Worm (Caenorhabditis elegans) whole organism, mixed stage, embryonic: Measurements from ENCODE around the gene mop-25.1.
A peak's percentile ranks its signal among the peaks of the same experiment; 100 is the strongest.

Experiments used
- M03D4.4 ChIP-seq: sonication (generic microtip); optimal IDR thresholded peaks from 2 replicates; lab custom pipeline; 2017; ENCODE audit warnings: mild to moderate bottlenecking, missing genetic modification characterization, missing compliant biosample characterization
- bed-3 ChIP-seq: fragments of 200-800 bp; sonication (Bioruptor generic); optimal IDR thresholded peaks from 3 replicates; lab custom pipeline; 2018; ENCODE audit warnings: mild to moderate bottlenecking, missing genetic modification characterization, moderate library complexity, missing compliant biosample characterization
- blmp-1 ChIP-seq: fragments of 150-350 bp; optimal IDR thresholded peaks from 2 replicates; lab custom pipeline; 2014; ENCODE audit warnings: missing biosample characterization, missing genetic modification characterization
- ceh-39 ChIP-seq: fragments of 150-350 bp; optimal IDR thresholded peaks from 2 replicates; lab custom pipeline; 2014; ENCODE audit warnings: missing biosample characterization, missing genetic modification characterization
- ceh-43 ChIP-seq: fragments of 200-800 bp; sonication (Bioruptor generic); optimal IDR thresholded peaks from 2 replicates; lab custom pipeline; 2018; ENCODE audit warnings: mild to moderate bottlenecking, missing genetic modification characterization, moderate library complexity, missing compliant biosample characterization
- ceh-83 ChIP-seq: fragments of 200-800 bp; sonication (Bioruptor generic); optimal IDR thresholded peaks from 2 replicates; lab custom pipeline; 2018; ENCODE audit warnings: mild to moderate bottlenecking, missing genetic modification characterization, missing compliant biosample characterization
- ces-1 ChIP-seq: fragments of 150-350 bp; optimal IDR thresholded peaks from 2 replicates; lab custom pipeline; 2014; ENCODE audit warnings: missing biosample characterization, missing genetic modification reagents, missing genetic modification characterization
- cnd-1 ChIP-seq: fragments of 200-800 bp; sonication (Bioruptor generic); optimal IDR thresholded peaks from 2 replicates; lab custom pipeline; 2018; ENCODE audit warnings: mild to moderate bottlenecking, missing genetic modification characterization, missing compliant biosample characterization
- drap-1 ChIP-seq: fragments of 200-800 bp; sonication (Bioruptor generic); optimal IDR thresholded peaks from 3 replicates; lab custom pipeline; 2018; ENCODE audit warnings: mild to moderate bottlenecking, missing genetic modification characterization, missing compliant biosample characterization
- elt-1 ChIP-seq: sonication (generic microtip); optimal IDR thresholded peaks from 2 replicates; lab custom pipeline; 2017; ENCODE audit warnings: missing genetic modification characterization, mild to moderate bottlenecking, missing compliant biosample characterization, antibody characterized with exemption, moderate library complexity, borderline replicate concordance; ENCODE audit not compliant: insufficient read depth
- elt-3 ChIP-seq: fragments of 150-350 bp; optimal IDR thresholded peaks from 2 replicates; lab custom pipeline; 2014; ENCODE audit warnings: missing biosample characterization, missing genetic modification characterization
- flh-1 ChIP-seq: fragments of 200-800 bp; sonication (Bioruptor generic); optimal IDR thresholded peaks from 2 replicates; lab custom pipeline; 2018; ENCODE audit warnings: mild to moderate bottlenecking, missing genetic modification characterization, moderate library complexity, missing compliant biosample characterization
- ham-2 ChIP-seq: fragments of 200-800 bp; sonication (Bioruptor generic); optimal IDR thresholded peaks from 2 replicates; lab custom pipeline; 2018; ENCODE audit warnings: mild to moderate bottlenecking, missing genetic modification characterization, missing compliant biosample characterization
- lin-13 ChIP-seq: fragments of 150-350 bp; optimal IDR thresholded peaks from 2 replicates; lab custom pipeline; 2014; ENCODE audit warnings: missing biosample characterization, missing genetic modification characterization
- lin-32 ChIP-seq: fragments of 200-800 bp; sonication (Bioruptor generic); optimal IDR thresholded peaks from 2 replicates; lab custom pipeline; 2018; ENCODE audit warnings: mild to moderate bottlenecking, missing genetic modification characterization, missing compliant biosample characterization
- mep-1 ChIP-seq: fragments of 150-350 bp; optimal IDR thresholded peaks from 2 replicates; lab custom pipeline; 2017; ENCODE audit warnings: missing biosample characterization, missing genetic modification reagents, missing genetic modification characterization, inconsistent platforms
- mls-2 ChIP-seq: sonication (generic microtip); optimal IDR thresholded peaks from 2 replicates; lab custom pipeline; 2016; ENCODE audit warnings: mild to moderate bottlenecking, missing genetic modification characterization, moderate library complexity, missing compliant biosample characterization
- nhr-12 ChIP-seq: fragments of 150-350 bp; optimal IDR thresholded peaks from 2 replicates; lab custom pipeline; 2014; ENCODE audit warnings: missing biosample characterization, missing genetic modification characterization
- nhr-2 ChIP-seq: fragments of 150-350 bp; optimal IDR thresholded peaks from 2 replicates; lab custom pipeline; 2014; ENCODE audit warnings: missing biosample characterization, missing genetic modification characterization
- nhr-237 ChIP-seq: fragments of 150-350 bp; optimal IDR thresholded peaks from 2 replicates; lab custom pipeline; 2014; ENCODE audit warnings: missing biosample characterization, missing genetic modification characterization
- nhr-76 ChIP-seq: sonication (generic microtip); optimal IDR thresholded peaks from 2 replicates; lab custom pipeline; 2017; ENCODE audit warnings: missing biosample characterization, missing genetic modification characterization
- pha-4 ChIP-seq: fragments of 150-350 bp; optimal IDR thresholded peaks from 2 replicates; lab custom pipeline; 2018; ENCODE audit warnings: missing biosample characterization, missing genetic modification reagents, missing genetic modification characterization
- sem-2 ChIP-seq: fragments of 200-800 bp; sonication (Bioruptor generic); optimal IDR thresholded peaks from 2 replicates; lab custom pipeline; 2018; ENCODE audit warnings: mild to moderate bottlenecking, missing genetic modification characterization, missing compliant biosample characterization
- snpc-4 ChIP-seq: fragments of 150-350 bp; optimal IDR thresholded peaks from 2 replicates; lab custom pipeline; 2014; ENCODE audit warnings: missing biosample characterization, missing genetic modification characterization
- sptf-1 ChIP-seq: sonication (generic microtip); optimal IDR thresholded peaks from 2 replicates; lab custom pipeline; 2017; ENCODE audit warnings: mild to moderate bottlenecking, missing genetic modification characterization, moderate library complexity, missing compliant biosample characterization
- tbx-8 ChIP-seq: fragments of 200-800 bp; sonication (Bioruptor generic); optimal IDR thresholded peaks from 2 replicates; lab custom pipeline; 2018; ENCODE audit warnings: mild to moderate bottlenecking, missing genetic modification characterization, moderate library complexity, missing compliant biosample characterization
- unc-120 ChIP-seq: sonication (generic microtip); optimal IDR thresholded peaks from 2 replicates; lab custom pipeline; 2017; ENCODE audit warnings: missing genetic modification characterization, missing compliant biosample characterization; ENCODE audit not compliant: poor library complexity, severe bottlenecking
- unc-39 ChIP-seq: fragments of 150-350 bp; optimal IDR thresholded peaks from 2 replicates; lab custom pipeline; 2014; ENCODE audit warnings: missing biosample characterization, missing genetic modification characterization
- unc-62 ChIP-seq: fragments of 150-350 bp; optimal IDR thresholded peaks from 2 replicates; lab custom pipeline; 2014; ENCODE audit warnings: missing biosample characterization, missing genetic modification reagents, missing genetic modification characterization
- ztf-11 ChIP-seq: fragments of 150-350 bp; optimal IDR thresholded peaks from 2 replicates; lab custom pipeline; 2014; ENCODE audit warnings: missing biosample characterization, missing genetic modification characterization

Gene mop-25.1

ce11 chrX:3988575-3988974, 23.4 kb upstream of the mop-25.1 start:
- TF ChIP-seq sem-2 (GFP tag; lab: Kevin White, UChicago) = no peak
- TF ChIP-seq sptf-1 (tag; lab: Kevin White, UChicago) = no peak
- no peak for TF ChIP-seq nhr-76 (tag; lab: Kevin White, UChicago)
- TF ChIP-seq ces-1 (GFP tag; lab: Kevin White, UChicago) = peak; percentile 74

- TF ChIP-seq nhr-12 (tag; lab: Kevin White, UChicago) = no peak
- no peak for TF ChIP-seq unc-39 (tag; lab: Kevin White, UChicago)
- no peak for TF ChIP-seq tbx-8 (GFP tag; lab: Kevin White, UChicago)
- no peak for TF ChIP-seq bed-3 (GFP tag; lab: Kevin White, UChicago)
- TF ChIP-seq elt-3 (tag; lab: Kevin White, UChicago) = no peak
- TF ChIP-seq nhr-237 (tag; lab: Kevin White, UChicago) = no peak
- TF ChIP-seq ztf-11 (tag; lab: Kevin White, UChicago) = no peak
- no peak for TF ChIP-seq ham-2 (GFP tag; lab: Kevin White, UChicago)
- no peak for TF ChIP-seq lin-32 (GFP tag; lab: Kevin White, UChicago)
- TF ChIP-seq blmp-1 = no peak
- TF ChIP-seq snpc-4 = no peak
- no peak for TF ChIP-seq ceh-39
- TF ChIP-seq sem-2 (GFP tag; lab: Kevin White, UChicago) = no peak
- no peak for TF ChIP-seq M03D4.4 (tag; lab: Kevin White, UChicago)
- no peak for TF ChIP-seq flh-1 (GFP tag; lab: Kevin White, UChicago)
Observed at ce11 chrX:3990495-3990894, 21.5 kb upstream of the mop-25.1 start.

- TF ChIP-seq tbx-8 (GFP tag; lab: Kevin White, UChicago) = no peak
- peak; percentile 66 for TF ChIP-seq ces-1 (GFP tag; lab: Kevin White, UChicago)
- TF ChIP-seq snpc-4 = no peak
- TF ChIP-seq cnd-1 = no peak
Observed at ce11 chrX:3990941-3991340, 21.1 kb upstream of the mop-25.1 start.

- no peak for TF ChIP-seq nhr-12 (tag; lab: Kevin White, UChicago)
- no peak for TF ChIP-seq lin-32 (GFP tag; lab: Kevin White, UChicago)
- TF ChIP-seq mep-1 = no peak
- no peak for TF ChIP-seq flh-1 (GFP tag; lab: Kevin White, UChicago)
- no peak for TF ChIP-seq ces-1 (GFP tag; lab: Kevin White, UChicago)
- TF ChIP-seq, all 35 proteins: peak for 0
Observed at ce11 chrX:3991652-3992051, 20.4 kb upstream of the mop-25.1 start.

ce11 chrX:3994418-3994817, 17.6 kb upstream of the mop-25.1 start:
- TF ChIP-seq mls-2 (peak; percentile 69), flh-1 (GFP tag; lab: Kevin White, UChicago) (peak; percentile 38), nhr-76 (tag; lab: Kevin White, UChicago) (no peak), pha-4 (no peak), ham-2 (GFP tag; lab: Kevin White, UChicago) (peak; percentile 9), mep-1 (no peak), ceh-43 (peak; percentile 54), lin-13 (tag; lab: Kevin White, UChicago) (no peak), drap-1 (GFP tag; lab: Kevin White, UChicago) (peak; percentile 74), unc-62 (no peak), ztf-11 (tag; lab: Kevin White, UChicago) (no peak), unc-120 (tag; lab: Kevin White, UChicago) (peak; percentile 31), snpc-4 (no peak), lin-32 (GFP tag; lab: Kevin White, UChicago) (peak; percentile 35), M03D4.4 (tag; lab: Kevin White, UChicago) (peak; percentile 76), ceh-39 (no peak), sptf-1 (tag; lab: Kevin White, UChicago) (peak; percentile 71), cnd-1 (peak; percentile 41), ceh-83 (peak; percentile 75), nhr-2 (tag; lab: Kevin White, UChicago) (no peak), sem-2 (GFP tag; lab: Kevin White, UChicago) (peak; percentile 54), elt-1 (tag; lab: Kevin White, UChicago) (no peak)
